Fruit fly (Drosophila melanogaster) whole organism: Measurements from ENCODE around the gene aust.

Source experiments
- CG8478 ChIP-seq: fragments of >200 bp; optimal IDR thresholded peaks from 2 replicates; lab custom pipeline; 2018; ENCODE audit warnings: inconsistent platforms
- Dll ChIP-seq: fragments of >200 bp; optimal IDR thresholded peaks from 2 replicates; lab custom pipeline; 2017
- EcR ChIP-seq, 2 experiments: fragments of >200 bp; optimal IDR thresholded peaks; 2 replicates each; lab custom pipeline; 2017; ENCODE audit warnings: missing biosample characterization in 2 of 2, missing genetic modification characterization in 2 of 2, missing genetic modification reagents in 2 of 2
- pan ChIP-seq: fragments of >200 bp; optimal IDR thresholded peaks from 2 replicates; lab custom pipeline; 2017
- psq ChIP-seq: fragments of >200 bp; optimal IDR thresholded peaks from 2 replicates; lab custom pipeline; 2017
- usp ChIP-seq: fragments of >200 bp; optimal IDR thresholded peaks from 2 replicates; lab custom pipeline; 2017; ENCODE audit warnings: missing biosample characterization, missing genetic modification characterization, mixed read lengths

DNA sequence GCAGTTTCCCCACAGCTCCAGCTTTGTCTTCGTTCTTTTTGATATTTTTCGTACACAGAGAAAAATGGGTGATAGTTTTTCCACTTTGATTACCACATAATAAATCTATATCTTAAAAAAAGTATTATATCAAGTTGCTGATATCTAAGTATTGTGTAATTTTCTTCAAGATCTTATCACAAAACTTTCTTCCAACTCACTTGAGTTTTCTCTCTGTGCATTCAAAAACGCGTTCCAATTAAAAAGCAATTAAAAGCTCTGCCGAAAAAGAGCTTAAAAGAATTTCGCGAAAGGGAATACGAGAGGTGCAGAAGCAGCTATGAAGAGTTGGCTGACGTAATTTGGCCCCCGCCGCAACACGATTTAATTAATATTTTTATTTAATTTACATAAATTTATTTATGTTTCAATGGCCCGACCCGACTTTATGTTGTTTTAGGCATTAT is 15.3 kb downstream of the aust start:
- no peak for TF ChIP-seq pan (lab: Kevin White, UChicago)
- no peak for TF ChIP-seq EcR (GFP tag; optimal IDR thresholded peaks at IDR 0.05; lab: Kevin White, UChicago)
- TF ChIP-seq CG8478 = no peak
- TF ChIP-seq psq (lab: Kevin White, UChicago) = no peak
- TF ChIP-seq Dll (lab: Kevin White, UChicago) = no peak
- no peak for TF ChIP-seq usp (GFP tag; lab: Kevin White, UChicago)
